Worm (Caenorhabditis elegans) whole organism, young adult: ENCODE data around the gene picc-1.
"Not testable (repeated sequence)": the region's sequence is repeated elsewhere in the genome, so short reads cannot be mapped to it uniquely, and the experiment has no call there.

Source experiments
- akir-1 ChIP-seq: fragments of 200-800 bp; sonication (Bioruptor generic); optimal IDR thresholded peaks from 2 replicates; lab custom pipeline; 2018; ENCODE audit warnings: mild to moderate bottlenecking, missing genetic modification characterization, moderate library complexity, missing compliant biosample characterization
- ama-1 ChIP-seq, 3 experiments: fragments of 150-350 bp in 1 of 3; sonication (generic microtip) in 2 of 3; optimal IDR thresholded peaks; 2 replicates each; lab custom pipeline; 2014 to 2018; ENCODE audit warnings: missing biosample characterization in 2 of 3, missing genetic modification characterization in 2 of 3, missing genetic modification reagents in 2 of 3
- ceh-27 ChIP-seq: fragments of 200-800 bp; sonication (Bioruptor generic); optimal IDR thresholded peaks from 2 replicates; lab custom pipeline; 2018; ENCODE audit warnings: mild to moderate bottlenecking, missing genetic modification characterization, moderate library complexity, missing compliant biosample characterization
- hmg-1.2 ChIP-seq: fragments of 200-800 bp; sonication (Bioruptor generic); IDR thresholded peaks from 2 replicates; pipeline ENCODE4 v1.3.6; 2022; ENCODE audit warnings: missing genetic modification reagents, missing genetic modification characterization, missing compliant biosample characterization
- lin-35 ChIP-seq, 3 experiments: fragments of 150-350 bp in 2 of 3; sonication (generic microtip) in 1 of 3; optimal IDR thresholded peaks; 2 replicates each; lab custom pipeline; 2014 to 2018; ENCODE audit warnings: missing biosample characterization in 3 of 3, missing genetic modification characterization in 3 of 3, missing genetic modification reagents in 3 of 3
- nhr-80 ChIP-seq: sonication (generic microtip); optimal IDR thresholded peaks from 2 replicates; lab custom pipeline; 2016; ENCODE audit warnings: missing genetic modification characterization, missing compliant biosample characterization
- ztf-22 ChIP-seq: fragments of 200-800 bp; sonication (Bioruptor generic); optimal IDR thresholded peaks from 2 replicates; lab custom pipeline; 2018; ENCODE audit warnings: mild to moderate bottlenecking, missing genetic modification characterization, moderate library complexity, missing compliant biosample characterization
- ztf-28 ChIP-seq: fragments of 200-800 bp; sonication (Bioruptor generic); IDR thresholded peaks from 2 replicates; pipeline ENCODE4 v1.3.6; 2022; ENCODE audit warnings: missing genetic modification reagents, missing genetic modification characterization, missing compliant biosample characterization

ce11 chrV:6071551-6071950, 52.8 kb downstream of the picc-1 start:
- not testable (repeated sequence) for TF ChIP-seq lin-35 (GFP tag; optimal IDR thresholded peaks at IDR 0.05; lab: Kevin White, UChicago); hmg-1.2 (GFP tag; lab: Robert Waterston, UW); ceh-27; nhr-80; ztf-28; ama-1 (optimal IDR thresholded peaks at IDR 0.05; lab: Kevin White, UChicago); ama-1 (GFP tag; optimal IDR thresholded peaks at IDR 0.05; lab: Kevin White, UChicago); akir-1 (GFP tag; lab: Kevin White, UChicago); ztf-22 (GFP tag; lab: Kevin White, UChicago)
